Worm (Caenorhabditis elegans) whole organism, L1 larva: Measurements from ENCODE around the gene rgs-5.

ENCODE experiments used
- C04F5.9 ChIP-seq: sonication (generic microtip); optimal IDR thresholded peaks from 2 replicates; lab custom pipeline; 2016; ENCODE audit warnings: missing genetic modification characterization, missing compliant biosample characterization
- aha-1 ChIP-seq: fragments of 150-350 bp; optimal IDR thresholded peaks from 2 replicates; lab custom pipeline; 2014; ENCODE audit warnings: missing biosample characterization, missing genetic modification characterization
- alr-1 ChIP-seq: fragments of 200-800 bp; sonication (Bioruptor generic); optimal IDR thresholded peaks from 2 replicates; lab custom pipeline; 2018; ENCODE audit warnings: borderline replicate concordance, mild to moderate bottlenecking, missing genetic modification characterization, missing compliant biosample characterization
- ceh-88 ChIP-seq: fragments of 200-800 bp; sonication (Bioruptor generic); IDR thresholded peaks from 2 replicates; pipeline ENCODE4 v1.3.6; 2022; ENCODE audit warnings: missing genetic modification characterization, missing compliant biosample characterization
- ceh-90 ChIP-seq: sonication (generic microtip); optimal IDR thresholded peaks from 2 replicates; lab custom pipeline; 2016; ENCODE audit warnings: missing genetic modification characterization, missing compliant biosample characterization
- ces-1 ChIP-seq: fragments of 150-350 bp; optimal IDR thresholded peaks from 2 replicates; lab custom pipeline; 2014; ENCODE audit warnings: missing biosample characterization, missing genetic modification reagents, missing genetic modification characterization
- efl-1 ChIP-seq, 4 experiments: fragments of 150-350 bp; optimal IDR thresholded peaks in 3 of 4; peaks in 1 of 4; 1 replicate in 1 of 4; 2 replicates in 3 of 4; lab custom pipeline; 2014; ENCODE audit warnings: missing biosample characterization in 2 of 4, missing genetic modification characterization in 2 of 4, missing genetic modification reagents in 2 of 4
- egl-27 ChIP-seq, 2 experiments: fragments of 150-350 bp in 1 of 2; sonication (generic microtip); optimal IDR thresholded peaks; 3 replicates each; lab custom pipeline; 2017 to 2018; ENCODE audit warnings: missing biosample characterization in 2 of 2, missing genetic modification characterization in 2 of 2, missing genetic modification reagents in 2 of 2
- elt-2 ChIP-seq: sonication (generic microtip); optimal IDR thresholded peaks from 2 replicates; lab custom pipeline; 2016; ENCODE audit warnings: missing genetic modification characterization, mild to moderate bottlenecking, inconsistent platforms, missing compliant biosample characterization, missing genetic modification reagents
- elt-3 ChIP-seq, 6 experiments: fragments of 150-350 bp in 1 of 6; sonication (generic microtip); optimal IDR thresholded peaks; 2 replicates each; lab custom pipeline; 2017 to 2018; ENCODE audit warnings: missing biosample characterization in 6 of 6, missing genetic modification characterization in 6 of 6, inconsistent platforms in 1 of 6
- ets-5 ChIP-seq: fragments of 200-800 bp; sonication (Bioruptor generic); IDR thresholded peaks from 2 replicates; pipeline ENCODE4 v1.3.6; 2022; ENCODE audit warnings: missing genetic modification characterization, missing compliant biosample characterization
- fkh-10 ChIP-seq: sonication (generic microtip); optimal IDR thresholded peaks from 2 replicates; lab custom pipeline; 2017; ENCODE audit warnings: missing biosample characterization, missing genetic modification reagents, missing genetic modification characterization
- grh-1 ChIP-seq: fragments of 200-800 bp; sonication (Bioruptor generic); IDR thresholded peaks from 2 replicates; pipeline ENCODE4 v1.3.6; 2022; ENCODE audit warnings: missing genetic modification reagents, missing genetic modification characterization, missing compliant biosample characterization
- lin-13 ChIP-seq: fragments of 150-350 bp; optimal IDR thresholded peaks from 2 replicates; lab custom pipeline; 2014; ENCODE audit warnings: missing biosample characterization, missing genetic modification reagents, missing genetic modification characterization
- lin-14 ChIP-seq: fragments of 200-800 bp; sonication (Bioruptor generic); optimal IDR thresholded peaks from 2 replicates; lab custom pipeline; 2018; ENCODE audit warnings: mild to moderate bottlenecking, missing genetic modification characterization, moderate library complexity, missing compliant biosample characterization
- lin-15B ChIP-seq: fragments of 150-350 bp; sonication (generic microtip); optimal IDR thresholded peaks from 3 replicates; lab custom pipeline; 2014; ENCODE audit warnings: missing biosample characterization, missing genetic modification characterization
- lir-3 ChIP-seq: sonication (generic microtip); optimal IDR thresholded peaks from 2 replicates; lab custom pipeline; 2016; ENCODE audit warnings: mild to moderate bottlenecking, missing genetic modification characterization, moderate library complexity, missing compliant biosample characterization; ENCODE audit not compliant: poor library complexity
- lsy-2 ChIP-seq, 2 experiments: fragments of 150-350 bp; optimal IDR thresholded peaks; 2 replicates each; lab custom pipeline; 2014; ENCODE audit warnings: missing biosample characterization in 2 of 2, missing genetic modification characterization in 2 of 2
- mdl-1 ChIP-seq, 2 experiments: fragments of 150-350 bp; optimal IDR thresholded peaks; 2 replicates each; lab custom pipeline; 2014 to 2017; ENCODE audit warnings: missing biosample characterization in 2 of 2, missing genetic modification characterization in 2 of 2, inconsistent platforms in 1 of 2
- mef-2 ChIP-seq: fragments of 150-350 bp; optimal IDR thresholded peaks from 2 replicates; lab custom pipeline; 2014; ENCODE audit warnings: missing biosample characterization, missing genetic modification characterization
- nhr-11 ChIP-seq: fragments of 150-350 bp; optimal IDR thresholded peaks from 2 replicates; lab custom pipeline; 2014; ENCODE audit warnings: missing biosample characterization, missing genetic modification characterization
- nhr-19 ChIP-seq: fragments of 200-800 bp; sonication (Bioruptor generic); conservative IDR thresholded peaks from 2 replicates; pipeline ENCODE4 v1.3.6; 2022; ENCODE audit warnings: missing genetic modification characterization, missing compliant biosample characterization
- nhr-20 ChIP-seq: sonication (generic microtip); optimal IDR thresholded peaks from 2 replicates; lab custom pipeline; 2016; ENCODE audit warnings: mild to moderate bottlenecking, missing genetic modification characterization, missing compliant biosample characterization
- nhr-237 ChIP-seq: fragments of 150-350 bp; optimal IDR thresholded peaks from 2 replicates; lab custom pipeline; 2014; ENCODE audit warnings: missing biosample characterization, missing genetic modification characterization
- nhr-28 ChIP-seq: fragments of 150-350 bp; optimal IDR thresholded peaks from 2 replicates; lab custom pipeline; 2014; ENCODE audit warnings: missing biosample characterization, missing genetic modification characterization
- nhr-47 ChIP-seq: sonication (generic microtip); optimal IDR thresholded peaks from 2 replicates; lab custom pipeline; 2016; ENCODE audit warnings: mild to moderate bottlenecking, missing genetic modification characterization, moderate library complexity, missing compliant biosample characterization
- nhr-77 ChIP-seq: fragments of 150-350 bp; optimal IDR thresholded peaks from 2 replicates; lab custom pipeline; 2014; ENCODE audit warnings: missing biosample characterization, missing genetic modification characterization
- nhr-84 ChIP-seq: sonication (generic microtip); optimal IDR thresholded peaks from 2 replicates; lab custom pipeline; 2017; ENCODE audit warnings: missing biosample characterization, missing genetic modification characterization
- nhr-85 ChIP-seq: sonication (generic microtip); peaks from one replicate; lab custom pipeline; 2016; ENCODE audit warnings: missing genetic modification characterization, inconsistent platforms, missing compliant biosample characterization
- rnt-1 ChIP-seq: sonication (generic microtip); optimal IDR thresholded peaks from 2 replicates; lab custom pipeline; 2016; ENCODE audit warnings: mild to moderate bottlenecking, missing genetic modification characterization, moderate library complexity, missing compliant biosample characterization
- skn-1 ChIP-seq: fragments of 150-350 bp; optimal IDR thresholded peaks from 2 replicates; lab custom pipeline; 2014; ENCODE audit warnings: missing biosample characterization, missing genetic modification characterization
- snpc-4 ChIP-seq: fragments of 150-350 bp; optimal IDR thresholded peaks from 2 replicates; lab custom pipeline; 2014; ENCODE audit warnings: missing biosample characterization, missing genetic modification characterization
- snu-23 ChIP-seq: sonication (generic microtip); optimal IDR thresholded peaks from 2 replicates; lab custom pipeline; 2016; ENCODE audit warnings: missing genetic modification characterization, missing compliant biosample characterization
- sox-4 ChIP-seq: sonication (generic microtip); optimal IDR thresholded peaks from 2 replicates; lab custom pipeline; 2016; ENCODE audit warnings: missing genetic modification characterization, missing compliant biosample characterization
- sptf-1 ChIP-seq: fragments of 150-350 bp; optimal IDR thresholded peaks from 2 replicates; lab custom pipeline; 2014; ENCODE audit warnings: missing biosample characterization, missing genetic modification characterization
- tlp-1 ChIP-seq: fragments of 150-350 bp; optimal IDR thresholded peaks from 2 replicates; lab custom pipeline; 2014; ENCODE audit warnings: missing biosample characterization, missing genetic modification characterization
- unc-86 ChIP-seq: sonication (generic microtip); optimal IDR thresholded peaks from 2 replicates; lab custom pipeline; 2016; ENCODE audit warnings: missing genetic modification characterization, missing compliant biosample characterization
- ztf-11 ChIP-seq, 2 experiments: sonication (generic microtip); optimal IDR thresholded peaks; 2 replicates each; lab custom pipeline; 2016 to 2017; ENCODE audit warnings: missing genetic modification characterization in 2 of 2, missing biosample characterization in 1 of 2, missing compliant biosample characterization in 1 of 2

The rgs-5 gene

DNA sequence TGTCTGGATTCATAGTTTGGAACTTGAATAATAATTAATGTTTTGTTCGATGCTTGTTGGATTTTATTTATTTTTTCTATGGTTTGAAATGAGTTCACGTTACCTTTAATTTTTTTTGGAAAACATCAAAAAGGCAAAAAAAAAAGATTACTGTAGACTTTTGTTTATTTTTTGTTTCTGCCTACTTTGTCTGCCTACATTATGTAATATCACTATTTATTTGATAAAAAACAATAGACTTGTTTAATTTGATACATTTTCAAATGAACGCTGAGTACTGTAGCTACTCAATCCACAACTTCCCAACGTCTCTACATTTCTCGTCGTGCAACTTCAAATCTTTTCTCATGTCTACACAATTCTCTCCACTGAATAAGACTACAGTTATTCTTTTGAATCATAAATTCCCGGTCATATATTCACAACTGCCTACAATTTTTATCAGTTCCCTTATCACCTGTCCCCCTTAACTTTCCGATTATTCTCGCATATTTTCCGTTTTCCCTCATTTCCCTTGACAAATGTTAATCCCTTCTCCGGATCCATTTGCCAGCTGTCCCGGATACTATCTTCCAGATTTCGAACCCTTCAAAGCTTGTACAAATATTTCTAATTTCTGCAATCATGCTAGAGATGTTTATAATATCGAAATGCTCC is 32.8 kb downstream of the rgs-5 start, which contains the start of the genes B0244.9 and B0244.7:
TSS of gene B0244.9 (minus strand) at position 51 of the 657 bp plus-strand sequence.
TSS of gene B0244.7 (plus strand) at position 522 of the 657 bp plus-strand sequence.
- TF ChIP-seq lsy-2 (tag; optimal IDR thresholded peaks at IDR 0.05; lab: Kevin White, UChicago) (no peak), elt-2 (tag; lab: Kevin White, UChicago) (peak; percentile 43), efl-1 (optimal IDR thresholded peaks at IDR 0.05; lab: Kevin White, UChicago) (no peak), efl-1 (GFP tag; optimal IDR thresholded peaks at IDR 0.05 in 1 of 2; lab: Kevin White, UChicago) (peak in 1 of 2 experiments; percentile 20)

DNA sequence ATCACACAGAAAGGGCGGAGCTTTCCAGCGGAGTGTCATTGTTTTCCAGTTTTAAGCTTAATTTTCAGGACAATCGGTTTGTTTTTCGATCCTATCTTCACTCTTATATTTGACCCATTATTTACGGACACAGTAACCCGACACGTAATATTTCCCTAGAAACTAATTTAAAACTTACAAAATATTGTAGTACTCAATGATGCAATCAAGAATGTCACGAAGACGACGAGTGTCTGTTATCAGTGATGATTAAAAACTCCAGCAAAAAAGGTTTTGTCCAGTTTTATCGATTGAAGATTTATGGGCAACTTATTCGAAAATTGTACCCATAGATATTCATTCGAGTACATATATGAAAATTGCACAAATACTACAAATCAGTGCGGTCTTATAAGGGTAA is 34.6 kb downstream of the rgs-5 start, which contains the start of gene B0244.17:
TSS of gene B0244.17 (plus strand) at position 301 of the 400 bp plus-strand sequence.
- TF ChIP-seq fkh-10 (GFP tag; lab: Kevin White, UChicago) (no peak), lsy-2 (tag; optimal IDR thresholded peaks at IDR 0.05; lab: Kevin White, UChicago) (no peak), nhr-19 (GFP tag; lab: Robert Waterston, UW) (no peak)

DNA sequence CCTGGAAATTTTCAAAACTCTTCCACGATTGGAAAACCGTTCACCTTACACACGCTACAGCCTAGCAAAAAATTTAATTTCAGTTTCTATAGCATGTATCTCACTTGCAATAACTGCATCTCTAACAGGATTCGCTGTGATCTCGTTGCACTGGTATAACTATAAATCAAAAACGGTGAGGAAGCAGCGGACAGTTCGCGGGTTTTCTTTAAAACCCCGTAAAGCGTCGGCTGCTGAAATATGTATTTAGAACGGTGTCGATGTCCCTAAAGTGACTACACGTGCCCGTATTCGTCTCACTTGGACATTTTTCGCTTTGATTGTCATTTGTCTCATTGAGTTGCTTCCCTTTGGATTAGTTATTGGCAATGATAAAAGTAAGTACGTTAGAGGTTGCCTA is 36.0 kb downstream of the rgs-5 start:
- TF ChIP-seq sox-4 (tag; lab: Kevin White, UChicago) (no peak), nhr-28 (no peak), aha-1 (tag; lab: Kevin White, UChicago) (no peak)

DNA sequence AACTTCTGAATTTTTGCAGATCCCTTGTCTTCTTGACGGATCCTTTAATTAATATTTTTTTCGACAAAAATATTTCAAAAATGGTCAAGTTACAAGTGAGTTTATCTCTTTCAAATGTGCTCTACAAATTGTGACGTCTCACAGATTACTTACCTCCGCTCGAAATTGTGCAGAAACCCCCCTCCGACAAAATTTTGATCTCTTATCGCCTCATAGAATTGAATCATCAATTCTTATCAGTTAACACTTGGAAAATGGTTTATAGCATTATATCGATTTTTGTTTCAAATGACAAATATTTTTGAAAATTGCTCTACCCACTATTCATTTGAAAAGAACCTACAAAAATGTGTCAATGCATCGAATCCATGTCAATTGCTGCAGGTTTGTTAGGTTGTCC is 36.5 kb downstream of the rgs-5 start, which contains the start of gene B0244.10:
TSS of gene B0244.10 (plus strand) at position 254 of the 400 bp plus-strand sequence.
- TF ChIP-seq elt-2 (tag; lab: Kevin White, UChicago): peak; percentile 74
- TF ChIP-seq tlp-1 (tag; lab: Kevin White, UChicago): peak; percentile 28
- TF ChIP-seq skn-1 (tag; lab: Kevin White, UChicago): no peak

DNA sequence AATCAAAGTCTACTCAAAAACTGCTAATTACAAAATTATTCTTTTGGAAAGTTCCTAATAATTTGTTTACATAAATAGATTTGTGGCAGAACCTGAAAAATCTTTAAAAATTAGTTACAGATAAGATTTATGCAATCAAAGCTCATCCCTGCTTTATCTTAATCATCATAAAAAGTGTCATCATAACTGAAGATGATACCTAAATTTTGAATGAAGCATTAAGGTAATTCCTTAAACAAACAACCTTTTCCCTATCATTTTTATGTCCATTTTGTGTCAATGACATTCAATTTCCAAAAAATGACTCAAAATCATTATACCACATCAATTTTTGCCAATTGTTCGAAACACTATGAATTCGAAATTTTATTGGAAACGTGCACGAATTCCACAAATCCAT is 39.4 kb downstream of the rgs-5 start, which contains the start of gene B0244.6:
TSS of gene B0244.6 (plus strand) at position 301 of the 400 bp plus-strand sequence.
- TF ChIP-seq nhr-84 (tag; lab: Kevin White, UChicago): no peak
- no peak for TF ChIP-seq lin-14 (GFP tag; lab: Kevin White, UChicago)
- no peak for TF ChIP-seq nhr-237 (tag; lab: Kevin White, UChicago)
- TF ChIP-seq nhr-47: no peak
- TF ChIP-seq grh-1 (GFP tag; lab: Robert Waterston, UW): no peak
- no peak for TF ChIP-seq snu-23 (GFP tag; lab: Kevin White, UChicago)
- TF ChIP-seq nhr-77 (tag; lab: Kevin White, UChicago): no peak
- no peak for TF ChIP-seq C04F5.9 (tag; lab: Kevin White, UChicago)
- no peak for TF ChIP-seq sptf-1 (tag; lab: Kevin White, UChicago)
- no peak for TF ChIP-seq nhr-11
- no peak for TF ChIP-seq mdl-1 (tag; optimal IDR thresholded peaks at IDR 0.05; lab: Kevin White, UChicago)
- no peak for TF ChIP-seq alr-1
- no peak for TF ChIP-seq lir-3 (tag; lab: Kevin White, UChicago)
- no peak for TF ChIP-seq fkh-10 (GFP tag; lab: Kevin White, UChicago)
- TF ChIP-seq lin-15B (tag; lab: Kevin White, UChicago): no peak
- no peak for TF ChIP-seq ets-5 (GFP tag; lab: Robert Waterston, UW)
- no peak for TF ChIP-seq egl-27 (tag; optimal IDR thresholded peaks at IDR 0.05; lab: Kevin White, UChicago)
- TF ChIP-seq, all 84 proteins: peak for 0

DNA sequence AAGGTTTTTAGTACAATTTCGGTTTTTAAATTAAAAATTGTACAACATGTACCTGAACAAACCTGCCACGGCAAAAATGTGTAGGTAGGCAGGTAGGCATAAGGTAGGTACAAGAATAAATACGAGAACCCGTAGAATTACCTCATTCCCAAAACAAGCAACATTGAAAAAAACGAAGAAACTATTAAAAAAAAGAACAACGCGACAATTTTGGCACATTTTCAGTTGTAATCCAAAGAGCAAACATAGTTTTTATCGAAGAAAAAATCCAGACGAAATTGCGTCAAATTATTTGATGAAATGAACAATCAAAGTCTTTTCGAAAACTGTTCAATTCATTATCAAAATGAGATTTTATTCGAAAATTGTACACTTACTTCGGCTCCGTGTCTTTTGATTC is 42.3 kb downstream of the rgs-5 start, which contains the start of gene B0244.16:
TSS of gene B0244.16 (plus strand) at position 301 of the 400 bp plus-strand sequence.
- no peak for TF ChIP-seq ces-1
- no peak for TF ChIP-seq efl-1 (optimal IDR thresholded peaks at IDR 0.05; lab: Kevin White, UChicago)
- peak in 1 of 2 experiments; percentile 15 for TF ChIP-seq efl-1 (GFP tag; optimal IDR thresholded peaks at IDR 0.05 in 1 of 2; lab: Kevin White, UChicago)

DNA sequence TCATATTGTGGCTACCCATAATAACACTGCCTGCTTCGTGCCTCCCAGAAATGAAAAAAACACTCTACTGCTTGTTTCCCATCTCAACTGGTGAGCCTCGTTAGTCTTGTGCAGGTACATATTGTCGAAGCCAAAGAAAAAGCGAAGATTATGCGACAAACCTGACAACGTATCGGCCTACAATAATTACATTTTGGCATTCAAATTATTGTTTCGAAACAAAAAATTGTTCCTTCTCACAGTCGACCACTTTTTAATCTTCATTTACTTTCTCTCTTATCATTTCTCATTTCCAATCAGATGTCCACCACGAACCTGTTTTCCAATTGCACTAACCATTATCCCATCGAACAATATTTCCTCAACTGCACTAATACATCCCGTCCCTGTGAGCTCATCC is 44.7 kb downstream of the rgs-5 start, which contains the start of gene B0244.15:
TSS of gene B0244.15 (plus strand) at position 301 of the 400 bp plus-strand sequence.
- no peak for TF ChIP-seq nhr-20 (tag; lab: Kevin White, UChicago)
- TF ChIP-seq egl-27 (tag; optimal IDR thresholded peaks at IDR 0.05; lab: Kevin White, UChicago): no peak
- no peak for TF ChIP-seq elt-3 (tag; optimal IDR thresholded peaks at IDR 0.05; lab: Kevin White, UChicago)
- no peak for TF ChIP-seq nhr-85 (tag; lab: Kevin White, UChicago)
- no peak for TF ChIP-seq ceh-90 (tag; lab: Kevin White, UChicago)
- no peak for TF ChIP-seq mef-2 (tag; lab: Kevin White, UChicago)
- no peak for TF ChIP-seq nhr-237 (tag; lab: Kevin White, UChicago)
- TF ChIP-seq lin-13 (GFP tag; lab: Kevin White, UChicago): no peak
- no peak for TF ChIP-seq nhr-84 (tag; lab: Kevin White, UChicago)
- TF ChIP-seq elt-2 (tag; lab: Kevin White, UChicago): no peak
- no peak for TF ChIP-seq C04F5.9 (tag; lab: Kevin White, UChicago)
- no peak for TF ChIP-seq snpc-4
- TF ChIP-seq ces-1: no peak
- no peak for TF ChIP-seq ztf-11 (tag; optimal IDR thresholded peaks at IDR 0.05; lab: Kevin White, UChicago)
- TF ChIP-seq rnt-1 (tag; lab: Kevin White, UChicago): no peak
- TF ChIP-seq ceh-88: no peak
- no peak for TF ChIP-seq nhr-47
- TF ChIP-seq unc-86: no peak
